Worm (Caenorhabditis elegans) whole organism, late embryonic: ENCODE measurements around the gene F47B8.4.

ENCODE experiments used
- F13H6.1 ChIP-seq: sonication (generic microtip); optimal IDR thresholded peaks from 2 replicates; lab custom pipeline; 2016; ENCODE audit warnings: missing genetic modification characterization, missing compliant biosample characterization
- ama-1 ChIP-seq: fragments of 150-350 bp; optimal IDR thresholded peaks from 2 replicates; lab custom pipeline; 2014
- ceh-14 ChIP-seq: sonication (generic microtip); optimal IDR thresholded peaks from 2 replicates; lab custom pipeline; 2016; ENCODE audit warnings: missing genotype, missing genetic modification characterization, missing compliant biosample characterization
- ceh-9 ChIP-seq: sonication (generic microtip); optimal IDR thresholded peaks from 2 replicates; lab custom pipeline; 2016; ENCODE audit warnings: mild to moderate bottlenecking, missing genetic modification characterization, inconsistent platforms, missing compliant biosample characterization
- che-1 ChIP-seq: sonication (generic microtip); optimal IDR thresholded peaks from 2 replicates; lab custom pipeline; 2016; ENCODE audit warnings: mild to moderate bottlenecking, missing genetic modification characterization, missing compliant biosample characterization
- elt-4 ChIP-seq: sonication (generic microtip); optimal IDR thresholded peaks from 2 replicates; lab custom pipeline; 2016; ENCODE audit warnings: missing genetic modification characterization, missing compliant biosample characterization
- fkh-10 ChIP-seq: fragments of 150-350 bp; optimal IDR thresholded peaks from 2 replicates; lab custom pipeline; 2014; ENCODE audit warnings: missing biosample characterization, missing genetic modification reagents, missing genetic modification characterization
- npax-4 ChIP-seq: sonication (generic microtip); optimal IDR thresholded peaks from 2 replicates; lab custom pipeline; 2016; ENCODE audit warnings: missing genetic modification characterization, missing compliant biosample characterization
- pqm-1 ChIP-seq: sonication (generic microtip); optimal IDR thresholded peaks from 2 replicates; lab custom pipeline; 2016; ENCODE audit warnings: missing genetic modification characterization, missing compliant biosample characterization
- rnt-1 ChIP-seq: sonication (generic microtip); optimal IDR thresholded peaks from 2 replicates; lab custom pipeline; 2016; ENCODE audit warnings: missing genetic modification characterization, missing compliant biosample characterization

ce11 chrV:14351629-14352028, 27.2 kb upstream of the F47B8.4 start, which contains the start of gene vha-13:
- TF ChIP-seq fkh-10 (no peak), ceh-14 (tag; lab: Kevin White, UChicago) (no peak), F13H6.1 (tag; lab: Kevin White, UChicago) (no peak), rnt-1 (tag; lab: Kevin White, UChicago) (no peak), ama-1 (lab: Kevin White, UChicago) (no peak), ceh-9 (no peak), npax-4 (tag; lab: Kevin White, UChicago) (no peak), pqm-1 (tag; lab: Kevin White, UChicago) (no peak), elt-4 (tag; lab: Kevin White, UChicago) (no peak), che-1 (tag; lab: Kevin White, UChicago) (no peak)
